Fruit fly (Drosophila melanogaster) whole organism, prepupa: ENCODE measurements around the gene Grasp65.

Experiments
- Blimp-1 ChIP-seq: fragments of 200-800 bp; sonication (Bioruptor generic); optimal IDR thresholded peaks from 3 replicates; lab custom pipeline; 2017; ENCODE audit warnings: missing biosample characterization, missing genetic modification characterization, mild to moderate bottlenecking, moderate library complexity, missing genetic modification reagents
- CG10631 ChIP-seq: fragments of 200-800 bp; sonication (Bioruptor generic); optimal IDR thresholded peaks from 2 replicates; lab custom pipeline; 2016; ENCODE audit warnings: missing biosample characterization, missing genetic modification characterization
- CG11762 ChIP-seq: fragments of 200-800 bp; sonication (Bioruptor generic); optimal IDR thresholded peaks from 3 replicates; lab custom pipeline; 2016; ENCODE audit warnings: missing biosample characterization, missing genetic modification characterization; ENCODE audit not compliant: insufficient read depth
- CG11902 ChIP-seq: fragments of 200-800 bp; sonication (Bioruptor generic); optimal IDR thresholded peaks from 3 replicates; lab custom pipeline; 2016; ENCODE audit warnings: missing biosample characterization, missing genetic modification characterization
- CG15336 ChIP-seq: fragments of 200-800 bp; sonication (Bioruptor generic); IDR thresholded peaks from 2 replicates; pipeline ENCODE4 v1.3.6; 2022; ENCODE audit warnings: missing biosample characterization, missing genetic modification characterization
- CG1621 ChIP-seq: fragments of 200-800 bp; sonication (Bioruptor generic); optimal IDR thresholded peaks from 3 replicates; lab custom pipeline; 2018; ENCODE audit warnings: missing biosample characterization, mild to moderate bottlenecking, missing genetic modification characterization
- CG16779 ChIP-seq: fragments of 200-800 bp; sonication (Bioruptor generic); optimal IDR thresholded peaks from 3 replicates; lab custom pipeline; 2017; ENCODE audit warnings: missing biosample characterization, mild to moderate bottlenecking, missing genetic modification characterization
- CG3032 ChIP-seq: fragments of 200-800 bp; optimal IDR thresholded peaks from 2 replicates; lab custom pipeline; 2019; ENCODE audit warnings: missing biosample characterization, mild to moderate bottlenecking, missing genetic modification characterization, moderate library complexity
- CG31627 ChIP-seq: fragments of 200-800 bp; sonication (Bioruptor generic); optimal IDR thresholded peaks from 3 replicates; lab custom pipeline; 2016; ENCODE audit warnings: missing biosample characterization, missing genetic modification characterization
- CG32006 ChIP-seq: fragments of 200-800 bp; sonication (Bioruptor generic); optimal IDR thresholded peaks from 3 replicates; lab custom pipeline; 2017; ENCODE audit warnings: missing biosample characterization, mild to moderate bottlenecking, missing genetic modification characterization
- CG4318 ChIP-seq: fragments of 200-800 bp; sonication (Bioruptor generic); optimal IDR thresholded peaks from 3 replicates; lab custom pipeline; 2017; ENCODE audit warnings: missing biosample characterization, mild to moderate bottlenecking, missing genetic modification characterization
- CG6163 ChIP-seq: fragments of 200-800 bp; sonication (Bioruptor generic); IDR thresholded peaks from 3 replicates; pipeline ENCODE4 v1.3.6; 2022; ENCODE audit warnings: missing biosample characterization, missing genetic modification characterization
- CG6276 ChIP-seq: fragments of 200-800 bp; sonication (Bioruptor generic); optimal IDR thresholded peaks from 2 replicates; lab custom pipeline; 2017; ENCODE audit warnings: missing biosample characterization, mild to moderate bottlenecking, missing genetic modification characterization
- CG6792 ChIP-seq: fragments of 200-800 bp; sonication (Bioruptor generic); optimal IDR thresholded peaks from 3 replicates; lab custom pipeline; 2016; ENCODE audit warnings: missing biosample characterization, missing genetic modification characterization
- CG6808 ChIP-seq: fragments of 200-800 bp; sonication (Bioruptor generic); optimal IDR thresholded peaks from 3 replicates; lab custom pipeline; 2017; ENCODE audit warnings: missing biosample characterization, missing genetic modification characterization, mild to moderate bottlenecking, moderate library complexity, missing genetic modification reagents
- CG6854 ChIP-seq: fragments of 200-800 bp; sonication (Bioruptor generic); optimal IDR thresholded peaks from 2 replicates; lab custom pipeline; 2017; ENCODE audit warnings: missing biosample characterization, mild to moderate bottlenecking, missing genetic modification characterization
- CG7368 ChIP-seq: fragments of 200-800 bp; sonication (Bioruptor generic); optimal IDR thresholded peaks from 3 replicates; lab custom pipeline; 2016; ENCODE audit warnings: missing biosample characterization, missing genetic modification characterization
- CG8319 ChIP-seq: fragments of 200-800 bp; sonication (Bioruptor generic); optimal IDR thresholded peaks from 3 replicates; lab custom pipeline; 2016; ENCODE audit warnings: missing biosample characterization, missing genetic modification characterization
- CG9139 ChIP-seq: fragments of 200-800 bp; sonication (Bioruptor generic); optimal IDR thresholded peaks from 3 replicates; lab custom pipeline; 2017; ENCODE audit warnings: missing biosample characterization, mild to moderate bottlenecking, missing genetic modification characterization
- Eip75B ChIP-seq: fragments of 200-800 bp; sonication (Bioruptor generic); optimal IDR thresholded peaks from 3 replicates; lab custom pipeline; 2016; ENCODE audit warnings: missing biosample characterization, missing genetic modification characterization
- Eip78C ChIP-seq: fragments of 200-800 bp; sonication (Bioruptor generic); peaks from one replicate; lab custom pipeline; 2016; ENCODE audit warnings: missing biosample characterization, missing genetic modification characterization
- Eip93F ChIP-seq: fragments of 200-800 bp; sonication (Bioruptor generic); optimal IDR thresholded peaks from 2 replicates; lab custom pipeline; 2016; ENCODE audit warnings: missing biosample characterization, mild to moderate bottlenecking, missing genetic modification characterization
- Ets21C ChIP-seq: fragments of 200-800 bp; sonication (Bioruptor generic); optimal IDR thresholded peaks from 3 replicates; lab custom pipeline; 2016; ENCODE audit warnings: missing biosample characterization, missing genetic modification characterization
- Gug ChIP-seq: fragments of 200-800 bp; sonication (Bioruptor generic); IDR thresholded peaks from 2 replicates; pipeline ENCODE4 v1.3.6; 2022; ENCODE audit warnings: missing biosample characterization, missing genetic modification characterization
- Hr39 ChIP-seq: fragments of 200-800 bp; sonication (Bioruptor generic); optimal IDR thresholded peaks from 2 replicates; lab custom pipeline; 2016; ENCODE audit warnings: missing biosample characterization, missing genetic modification characterization
- Hr4 ChIP-seq: fragments of 200-800 bp; sonication (Bioruptor generic); optimal IDR thresholded peaks from 3 replicates; lab custom pipeline; 2016; ENCODE audit warnings: missing biosample characterization, missing genetic modification characterization
- Lpt ChIP-seq: fragments of 200-800 bp; sonication (Bioruptor generic); optimal IDR thresholded peaks from 3 replicates; lab custom pipeline; 2016; ENCODE audit warnings: missing biosample characterization, missing genetic modification characterization
- Met ChIP-seq: fragments of 200-800 bp; sonication (Bioruptor generic); optimal IDR thresholded peaks from 3 replicates; lab custom pipeline; 2016; ENCODE audit warnings: missing biosample characterization, missing genetic modification characterization
- OdsH ChIP-seq: fragments of 200-800 bp; sonication (Bioruptor generic); optimal IDR thresholded peaks from 3 replicates; lab custom pipeline; 2016; ENCODE audit warnings: missing biosample characterization, missing genetic modification characterization
- Smox ChIP-seq: fragments of 200-800 bp; sonication (Bioruptor generic); optimal IDR thresholded peaks from 3 replicates; lab custom pipeline; 2016; ENCODE audit warnings: missing biosample characterization, missing genetic modification characterization
- Sox102F ChIP-seq: fragments of 200-800 bp; sonication (Bioruptor generic); optimal IDR thresholded peaks from 2 replicates; lab custom pipeline; 2016; ENCODE audit warnings: missing biosample characterization, mild to moderate bottlenecking, missing genetic modification characterization
- Sox14 ChIP-seq: fragments of 200-800 bp; sonication (Bioruptor generic); optimal IDR thresholded peaks from 3 replicates; lab custom pipeline; 2016; ENCODE audit warnings: missing biosample characterization, missing genetic modification characterization
- achi ChIP-seq: fragments of 200-800 bp; sonication (Bioruptor generic); optimal IDR thresholded peaks from 3 replicates; lab custom pipeline; 2016; ENCODE audit warnings: missing biosample characterization, missing genetic modification characterization
- dac ChIP-seq: fragments of 200-800 bp; sonication (Bioruptor generic); optimal IDR thresholded peaks from 2 replicates; lab custom pipeline; 2017; ENCODE audit warnings: missing biosample characterization, mild to moderate bottlenecking, missing genetic modification characterization
- dsx ChIP-seq: fragments of 200-800 bp; optimal IDR thresholded peaks from 3 replicates; lab custom pipeline; 2019; ENCODE audit warnings: missing biosample characterization, mild to moderate bottlenecking, missing genetic modification characterization, moderate library complexity; ENCODE audit not compliant: poor library complexity, severe bottlenecking
- eg ChIP-seq: fragments of 200-800 bp; sonication (Bioruptor generic); IDR thresholded peaks from 3 replicates; pipeline ENCODE4 v1.3.6; 2022; ENCODE audit warnings: missing biosample characterization, missing genetic modification characterization
- esn ChIP-seq: fragments of 200-800 bp; sonication (Bioruptor generic); optimal IDR thresholded peaks from 2 replicates; lab custom pipeline; 2016; ENCODE audit warnings: missing biosample characterization, mild to moderate bottlenecking, missing genetic modification characterization, moderate library complexity
- fd85E ChIP-seq: fragments of 200-800 bp; sonication (Bioruptor generic); optimal IDR thresholded peaks from 3 replicates; lab custom pipeline; 2016; ENCODE audit warnings: missing biosample characterization, missing genetic modification characterization
- fkh ChIP-seq: fragments of 200-800 bp; sonication (Bioruptor generic); optimal IDR thresholded peaks from 3 replicates; lab custom pipeline; 2017; ENCODE audit warnings: missing biosample characterization, mild to moderate bottlenecking, missing genetic modification characterization, moderate library complexity
- lz ChIP-seq: fragments of 200-800 bp; sonication (Bioruptor generic); optimal IDR thresholded peaks from 3 replicates; lab custom pipeline; 2016; ENCODE audit warnings: missing biosample characterization, missing genetic modification characterization
- net ChIP-seq: fragments of 200-800 bp; sonication (Bioruptor generic); optimal IDR thresholded peaks from 3 replicates; lab custom pipeline; 2016; ENCODE audit warnings: missing biosample characterization, missing genetic modification characterization
- pdm3 ChIP-seq: fragments of 200-800 bp; sonication (Bioruptor generic); optimal IDR thresholded peaks from 3 replicates; lab custom pipeline; 2016; ENCODE audit warnings: missing biosample characterization, missing genetic modification characterization
- spab ChIP-seq: fragments of 200-800 bp; sonication (Bioruptor generic); optimal IDR thresholded peaks from 2 replicates; lab custom pipeline; 2017; ENCODE audit warnings: missing biosample characterization, mild to moderate bottlenecking, missing genetic modification characterization, missing genetic modification reagents
- ss ChIP-seq, 2 experiments: fragments of 200-800 bp; sonication (Bioruptor generic); optimal IDR thresholded peaks; 2 replicates in 1 of 2; 3 replicates in 1 of 2; lab custom pipeline; 2017 to 2018; ENCODE audit warnings: mild to moderate bottlenecking in 2 of 2, missing biosample characterization in 2 of 2, missing genetic modification characterization in 2 of 2, moderate library complexity in 1 of 2
- svp ChIP-seq: fragments of 200-800 bp; sonication (Bioruptor generic); peaks from one replicate; lab custom pipeline; 2016; ENCODE audit warnings: missing biosample characterization, missing genetic modification characterization
- topi ChIP-seq: fragments of 200-800 bp; sonication (Bioruptor generic); optimal IDR thresholded peaks from 3 replicates; lab custom pipeline; 2016; ENCODE audit warnings: missing biosample characterization, missing genetic modification characterization
- vri ChIP-seq: fragments of 200-800 bp; sonication (Bioruptor generic); optimal IDR thresholded peaks from 3 replicates; lab custom pipeline; 2016; ENCODE audit warnings: missing biosample characterization, mild to moderate bottlenecking, missing genetic modification characterization

Gene Grasp65

DNA sequence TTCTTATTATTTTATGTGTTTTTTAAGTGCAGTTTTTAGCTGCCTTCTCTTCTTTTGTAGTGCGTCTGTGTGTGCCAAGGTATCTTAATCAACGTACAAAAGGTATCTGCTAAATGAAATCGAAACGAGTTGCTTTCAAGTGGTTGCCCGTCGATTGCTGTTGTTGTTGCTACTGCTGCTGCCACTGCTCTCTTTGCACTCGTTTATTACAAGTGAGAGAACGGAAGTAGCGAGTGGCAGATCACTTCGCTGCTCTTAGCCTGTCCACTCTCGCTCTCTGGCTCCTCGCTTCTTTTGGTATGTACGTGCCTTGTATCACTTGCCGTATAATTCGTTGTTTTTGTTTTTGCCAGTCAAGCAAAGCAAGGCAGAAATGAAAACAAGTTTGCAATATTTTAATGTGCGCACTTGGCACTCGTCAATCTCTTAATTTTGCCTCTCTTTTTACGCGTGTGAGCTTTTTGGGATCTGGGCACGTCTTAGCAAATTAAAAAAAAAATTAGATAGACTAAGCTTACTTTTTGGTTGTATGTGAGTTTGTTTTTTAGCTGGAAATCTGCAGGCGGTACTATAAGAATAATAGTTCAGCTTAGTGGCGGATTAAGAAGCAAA lies 28.4 kb upstream of the Grasp65 start:
- peak; percentile 70 for TF ChIP-seq Blimp-1
- TF ChIP-seq CG31627 = no peak
- peak; percentile 3 for TF ChIP-seq dsx (GFP tag; lab: Kevin White, UChicago)
- TF ChIP-seq CG7368 (GFP tag; lab: Kevin White, UChicago) = no peak

DNA sequence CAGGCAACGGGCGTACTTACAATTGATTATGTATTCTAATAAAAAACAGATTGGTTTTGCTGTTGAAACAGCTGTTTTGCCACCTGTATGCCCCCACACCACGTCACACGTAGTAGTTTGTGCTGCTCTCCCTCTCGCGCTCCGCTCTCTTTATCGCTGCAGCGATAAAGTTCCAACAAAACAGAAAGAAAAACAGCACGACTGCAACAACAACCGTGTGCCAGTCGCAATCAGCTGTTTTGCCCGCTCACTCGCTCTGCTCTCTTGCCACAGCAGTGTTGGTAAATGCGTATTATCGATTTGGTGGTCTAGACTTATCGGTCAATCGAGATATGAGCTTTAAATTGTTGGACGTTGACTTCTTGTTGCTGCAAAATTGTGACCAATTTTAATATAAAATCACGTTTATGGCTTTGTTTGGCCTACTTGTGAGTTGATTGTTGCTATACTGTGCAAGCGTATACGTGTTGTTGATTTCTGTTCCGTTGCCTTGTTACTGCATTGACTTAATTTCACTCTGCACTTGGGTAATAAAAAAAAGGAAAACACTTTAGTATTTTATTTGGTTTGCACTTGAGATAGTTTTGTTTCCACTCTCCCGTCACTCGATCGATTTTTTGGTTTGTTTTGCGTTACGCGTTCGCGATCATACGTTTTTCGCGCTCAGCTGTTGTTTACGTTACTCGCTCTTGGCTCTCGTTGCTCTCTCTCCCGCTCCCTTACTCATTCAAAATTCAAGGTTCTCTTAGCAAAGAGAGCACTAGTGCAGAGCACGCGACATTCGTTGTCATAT lies 27.7 kb upstream of the Grasp65 start:
- TF ChIP-seq OdsH (GFP tag; lab: Kevin White, UChicago) (peak; percentile 39), lz (peak; percentile 28), Blimp-1 (no peak), CG6276 (GFP tag; lab: Kevin White, UChicago) (peak; percentile 57), vri (peak; percentile 32), achi (GFP tag; lab: Kevin White, UChicago) (peak; percentile 67), Hr4 (GFP tag; lab: Kevin White, UChicago) (peak; percentile 50), Eip75B (GFP tag; lab: Kevin White, UChicago) (no peak), esn (GFP tag; lab: Kevin White, UChicago) (peak; percentile 48), CG7368 (GFP tag; lab: Kevin White, UChicago) (peak; percentile 47), topi (peak; percentile 64), Met (GFP tag; lab: Kevin White, UChicago) (peak; percentile 53), eg (GFP tag; lab: Robert Waterston, UW) (peak; percentile 81), Sox102F (GFP tag; lab: Kevin White, UChicago) (peak; percentile 15), CG1621 (tag; lab: Kevin White, UChicago) (peak; percentile 19), Lpt (GFP tag; lab: Kevin White, UChicago) (no peak), CG15336 (GFP tag; lab: Robert Waterston, UW) (peak; percentile 20), CG11762 (GFP tag; lab: Kevin White, UChicago) (no peak), Eip93F (peak; percentile 15), pdm3 (GFP tag; lab: Kevin White, UChicago) (peak; percentile 31), CG9139 (peak; percentile 24), CG6808 (GFP tag; lab: Kevin White, UChicago) (peak; percentile 57), CG11902 (GFP tag; lab: Kevin White, UChicago) (no peak), CG6792 (GFP tag; lab: Kevin White, UChicago) (peak; percentile 4), Smox (GFP tag; lab: Kevin White, UChicago) (no peak), Sox14 (peak; percentile 46), Hr39 (GFP tag; lab: Kevin White, UChicago) (peak; percentile 24), spab (GFP tag; lab: Kevin White, UChicago) (no peak), Gug (GFP tag; lab: Robert Waterston, UW) (no peak), CG10631 (GFP tag; lab: Kevin White, UChicago) (no peak), CG16779 (peak; percentile 29), dac (GFP tag; lab: Kevin White, UChicago) (no peak), dsx (GFP tag; lab: Kevin White, UChicago) (peak; percentile 29), CG8319 (GFP tag; lab: Kevin White, UChicago) (no peak), Eip78C (GFP tag; lab: Kevin White, UChicago) (peak; percentile 62), CG6854 (no peak), svp (GFP tag; lab: Kevin White, UChicago) (peak; percentile 69), fkh (GFP tag; lab: Kevin White, UChicago) (peak; percentile 33), Ets21C (no peak), CG32006 (GFP tag; lab: Kevin White, UChicago) (peak; percentile 65), CG3032 (tag; lab: Kevin White, UChicago) (no peak), fd85E (GFP tag; lab: Kevin White, UChicago) (peak; percentile 25), CG6163 (GFP tag; lab: Robert Waterston, UW) (peak; percentile 66), ss (GFP tag; optimal IDR thresholded peaks at IDR 0.05; lab: Kevin White, UChicago) (peak; percentile 1 to 69), net (peak; percentile 9), CG4318 (no peak)
